Fruit fly (Drosophila melanogaster): ENCODE data around the gene eRF3.

The eRF3 gene

DNA sequence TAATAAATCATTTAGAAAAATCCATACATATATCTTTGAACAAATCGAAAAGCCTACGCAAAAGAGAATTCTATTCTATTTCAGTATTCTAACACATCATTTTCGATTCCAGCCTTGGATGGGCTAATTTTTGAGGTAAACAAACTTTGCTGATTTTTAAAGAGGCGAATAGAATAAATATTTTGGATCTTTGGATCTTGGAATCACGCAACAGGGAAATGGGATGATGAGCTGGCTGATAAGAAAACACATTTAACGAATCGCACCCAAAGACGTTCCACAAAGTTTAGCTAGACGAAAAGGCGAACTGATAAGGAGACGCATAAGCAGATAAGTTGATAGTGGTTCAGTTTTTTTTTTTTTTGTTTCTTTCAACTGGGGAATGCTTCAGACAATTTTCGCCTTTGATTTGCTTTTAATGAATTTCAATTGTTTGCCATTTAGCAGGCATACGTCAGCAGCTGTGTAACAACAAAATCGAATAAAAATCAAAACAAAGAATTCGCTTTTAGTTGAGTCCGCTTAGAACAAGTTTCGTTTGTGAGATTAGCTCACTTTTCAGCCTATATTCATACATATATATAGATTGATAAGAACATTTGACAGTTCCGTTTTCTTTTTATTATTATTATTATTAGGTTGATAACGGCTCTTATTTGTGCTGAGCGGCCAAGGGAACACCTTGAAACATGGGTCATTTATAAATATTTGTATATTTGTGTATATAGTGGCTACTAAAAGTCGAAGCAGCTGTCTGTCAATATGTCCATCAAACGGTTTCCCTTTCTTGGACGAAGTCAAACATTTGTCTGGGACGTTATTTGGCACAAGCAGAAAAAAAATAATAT is 31.1 kb downstream of the eRF3 start (continued):
- TF ChIP-seq gem (tag; optimal IDR thresholded peaks at IDR 0.05) (peak; percentile 56), CG1529 (GFP tag; optimal IDR thresholded peaks at IDR 0.05) (peak; percentile 31), sr (GFP tag; IDR thresholded peaks at IDR 0.05) (no peak), E2f2 (GFP tag; IDR thresholded peaks at IDR 0.05) (no peak), sqz (GFP tag; optimal IDR thresholded peaks at IDR 0.05) (no peak), H15 (GFP tag; IDR thresholded peaks at IDR 0.05) (no peak), pros (GFP tag; optimal IDR thresholded peaks at IDR 0.05) (no peak), ase (GFP tag; IDR thresholded peaks at IDR 0.05) (no peak), CG4328 (GFP tag; optimal IDR thresholded peaks at IDR 0.05) (no peak), CG16863 (GFP tag; optimal IDR thresholded peaks at IDR 0.05) (no peak), Hmx (GFP tag; optimal IDR thresholded peaks at IDR 0.05) (no peak), dan (GFP tag; IDR thresholded peaks at IDR 0.05) (no peak), Sox102F (GFP tag; optimal IDR thresholded peaks at IDR 0.05) (peak; percentile 25), tll (GFP tag; optimal IDR thresholded peaks at IDR 0.05) (no peak), CG6175 (GFP tag; IDR thresholded peaks at IDR 0.05) (no peak), CG15479 (GFP tag; optimal IDR thresholded peaks at IDR 0.05) (no peak), CG12219 (GFP tag; optimal IDR thresholded peaks at IDR 0.05) (no peak), CG11504 (tag; optimal IDR thresholded peaks at IDR 0.05) (peak; percentile 33), ap (GFP tag; IDR thresholded peaks at IDR 0.05) (no peak), CG10366 (GFP tag; IDR thresholded peaks at IDR 0.05) (no peak), CG31365 (tag; optimal IDR thresholded peaks at IDR 0.05) (no peak), HLH54F (GFP tag; optimal IDR thresholded peaks at IDR 0.05) (no peak), Atf6 (GFP tag; IDR thresholded peaks at IDR 0.05) (peak; percentile 31; the same call in 1 of the 2 replicates), dmrt11E (tag; optimal IDR thresholded peaks at IDR 0.05) (peak; percentile 59), CG30020 (tag; optimal IDR thresholded peaks at IDR 0.05) (no peak), CG13775 (GFP tag; optimal IDR thresholded peaks at IDR 0.05) (no peak), CG11247 (GFP tag; IDR thresholded peaks at IDR 0.05) (no peak), danr (GFP tag; IDR thresholded peaks at IDR 0.05) (no peak), org-1 (GFP tag; optimal IDR thresholded peaks at IDR 0.05) (no peak), zfh2 (GFP tag; optimal IDR thresholded peaks at IDR 0.05) (no peak), run (tag; optimal IDR thresholded peaks at IDR 0.05) (no peak), btn (GFP tag; optimal IDR thresholded peaks at IDR 0.05) (no peak), CG10147 (GFP tag; optimal IDR thresholded peaks at IDR 0.05) (peak; percentile 31), CG15514 (GFP tag; optimal IDR thresholded peaks at IDR 0.05) (peak; percentile 35), pzg (GFP tag; optimal IDR thresholded peaks at IDR 0.05) (no peak), CG15601 (tag; optimal IDR thresholded peaks at IDR 0.05) (no peak), Side (GFP tag; optimal IDR thresholded peaks at IDR 0.05) (no peak), CG2129 (GFP tag; IDR thresholded peaks at IDR 0.05; ENCODE audit: partially characterized antibody) (no peak), CG8089 (GFP tag; optimal IDR thresholded peaks at IDR 0.05) (no peak), jumu (GFP tag; optimal IDR thresholded peaks at IDR 0.05) (no peak), CG14441 (GFP tag; IDR thresholded peaks at IDR 0.05) (no peak), CG7357 (GFP tag; IDR thresholded peaks at IDR 0.05) (no peak), CG8944 (GFP tag; optimal IDR thresholded peaks at IDR 0.05) (no peak), lab (GFP tag; optimal IDR thresholded peaks at IDR 0.05) (peak; percentile 56), al (GFP tag; IDR thresholded peaks at IDR 0.05) (no peak), z (GFP tag; IDR thresholded peaks at IDR 0.05) (0 out of 3 replicates have a peak, but pooled peaks have one; percentile 42), CG18262 (tag; optimal IDR thresholded peaks at IDR 0.05) (peak; percentile 20), bcd (GFP tag; optimal IDR thresholded peaks at IDR 0.05) (no peak), CG4730 (GFP tag; IDR thresholded peaks at IDR 0.05) (no peak), CG11085 (GFP tag; IDR thresholded peaks at IDR 0.05) (no peak)

All from whole organism, embryonic.